Worm (Caenorhabditis elegans) whole organism, L4/young adult: ENCODE results near the gene D1046.2.
A peak's percentile ranks its signal among the peaks of the same experiment; 100 is the strongest.

ENCODE experiments used
- W03F9.2 ChIP-seq: fragments of 150-350 bp; optimal IDR thresholded peaks from 2 replicates; lab custom pipeline; 2014; ENCODE audit warnings: missing biosample characterization, missing genetic modification characterization
- dao-5 ChIP-seq: sonication (generic microtip); optimal IDR thresholded peaks from 2 replicates; lab custom pipeline; 2016; ENCODE audit warnings: missing genotype, missing genetic modification characterization, moderate library complexity, missing compliant biosample characterization
- him-1 ChIP-seq: sonication (generic microtip); optimal IDR thresholded peaks from 2 replicates; lab custom pipeline; 2016; ENCODE audit warnings: missing genotype, missing genetic modification reagents, missing genetic modification characterization, missing compliant biosample characterization

D1046.2 gene

ce11 chrIV:8893746-8894145 lies 32.1 kb downstream of the D1046.2 start, which contains the start of gene rad-54.L2:
rad-54.L2 (plus strand) TSS chrIV:8894077.
- TF ChIP-seq dao-5 (no peak), W03F9.2 (peak; percentile 80)

ce11 chrIV:8892558-8892957 lies 33.3 kb downstream of the D1046.2 start, which contains the start of gene C27B7.2:
C27B7.2 (plus strand) TSS chrIV:8892858.
- TF ChIP-seq W03F9.2 (no peak), dao-5 (no peak), him-1 (tag; lab: Kevin White, UChicago) (no peak)

ce11 chrIV:8891131-8891530 lies 34.7 kb downstream of the D1046.2 start, which contains the start of gene spr-2:
spr-2 (plus strand) TSS chrIV:8891462.
- TF ChIP-seq him-1 (tag; lab: Kevin White, UChicago) = no peak
- no peak for TF ChIP-seq dao-5
- peak; percentile 56 for TF ChIP-seq W03F9.2

ce11 chrIV:8888525-8889026 lies 37.3 kb downstream of the D1046.2 start, which contains the start of gene oma-1:
oma-1 (plus strand) TSS chrIV:8888976.
- TF ChIP-seq him-1 (tag; lab: Kevin White, UChicago) = no peak
- TF ChIP-seq W03F9.2 = peak; percentile 26

ce11 chrIV:8886228-8886627 lies 39.6 kb downstream of the D1046.2 start, which contains the start of gene C09G9.5:
C09G9.5 (plus strand) TSS chrIV:8886528.
- TF ChIP-seq dao-5 (no peak), W03F9.2 (no peak), him-1 (tag; lab: Kevin White, UChicago) (no peak)

ce11 chrIV:8881181-8881580 lies 44.7 kb downstream of the D1046.2 start, which contains the start of gene C09G9.8:
C09G9.8 (plus strand) TSS chrIV:8881481.
- TF ChIP-seq dao-5 (no peak), him-1 (tag; lab: Kevin White, UChicago) (no peak), W03F9.2 (no peak)

ce11 chrIV:8879810-8880209 lies 46.1 kb downstream of the D1046.2 start, which contains the start of gene npax-4:
npax-4 (minus strand) TSS chrIV:8879910.
- TF ChIP-seq dao-5 = no peak
- no peak for TF ChIP-seq him-1 (tag; lab: Kevin White, UChicago)
- no peak for TF ChIP-seq W03F9.2
